Worm (Caenorhabditis elegans) whole organism, dauer: ENCODE measurements around the gene T25E12.14.

ENCODE experiments used
- unc-62 ChIP-seq: sonication (generic microtip); optimal IDR thresholded peaks from 2 replicates; lab custom pipeline; 2017; ENCODE audit warnings: missing biosample characterization, missing genetic modification reagents, missing genetic modification characterization

T25E12.14 gene

ce11 chrV:16756166-16756565, 29.2 kb downstream of the T25E12.14 start:
- TF ChIP-seq unc-62 (GFP tag; lab: Kevin White, UChicago), result no peak

ce11 chrV:16759937-16760336, 32.9 kb downstream of the T25E12.14 start:
- TF ChIP-seq unc-62 (GFP tag; lab: Kevin White, UChicago), result no peak

- no peak for TF ChIP-seq unc-62 (GFP tag; lab: Kevin White, UChicago)
Measured at ce11 chrV:16774428-16774827, 47.4 kb downstream of the T25E12.14 start.
